2 fruit fly cellular contexts compared by ENCODE assay signal in genomic region chr3L:3632500-3633183, dm6.
TF ChIP-seq lines count a peak whose summit lies in the region.

No protein-coding gene starts in this region.

TF ChIP-seq in whole organism, embryonic, 481 proteins besides CTCF, POLR2A, EP300 and RAD21 (continued from another document and continues in another):
- TF ChIP-seq dpn (GFP tag; optimal IDR thresholded peaks at IDR 0.05; lab: Kevin White, UChicago) (peak; percentile 40 to 87), Elba2 (GFP tag; optimal IDR thresholded peaks at IDR 0.05; lab: Kevin White, UChicago) (no peak), Nf-YC (tag; optimal IDR thresholded peaks at IDR 0.05; lab: Kevin White, UChicago) (peak; percentile 97), CG17612 (GFP tag; IDR thresholded peaks at IDR 0.05; lab: Robert Waterston, UW) (peak; percentile 65), zen2 (GFP tag; IDR thresholded peaks at IDR 0.05; lab: Robert Waterston, UW; ENCODE audit: partially characterized antibody) (peak; percentile 35; the same call in 1 of the 3 replicates), wek (GFP tag; optimal IDR thresholded peaks at IDR 0.05; lab: Kevin White, UChicago) (no peak), CG10431 (GFP tag; optimal IDR thresholded peaks at IDR 0.05; lab: Kevin White, UChicago) (peak; percentile 30), Stat92E (GFP tag; optimal IDR thresholded peaks at IDR 0.05; lab: Kevin White, UChicago) (no peak), CG10147 (GFP tag; optimal IDR thresholded peaks at IDR 0.05; lab: Kevin White, UChicago) (peak; percentile 77), ci (GFP tag; IDR thresholded peaks at IDR 0.05; lab: Robert Waterston, UW) (peak; percentile 80), CG4730 (GFP tag; IDR thresholded peaks at IDR 0.05; lab: Robert Waterston, UW) (peak; percentile 79), HmgD (GFP tag; optimal IDR thresholded peaks at IDR 0.05; lab: Kevin White, UChicago) (no peak), CG13624 (GFP tag; optimal IDR thresholded peaks at IDR 0.05; lab: Kevin White, UChicago) (no peak), phol (tag; optimal IDR thresholded peaks at IDR 0.05; lab: Kevin White, UChicago) (peak; percentile 71), CG43689 (GFP tag; IDR thresholded peaks at IDR 0.05; lab: Robert Waterston, UW) (peak; percentile 59; the same call in 1 of the 2 replicates), lmd (GFP tag; IDR thresholded peaks at IDR 0.05; lab: Robert Waterston, UW) (peak; percentile 94), CG12299 (tag; optimal IDR thresholded peaks at IDR 0.05; lab: Kevin White, UChicago) (peak; percentile 62), CHES-1-like (GFP tag; optimal IDR thresholded peaks at IDR 0.05; lab: Kevin White, UChicago) (no peak), Nf-YA (GFP tag; IDR thresholded peaks at IDR 0.05; lab: Robert Waterston, UW) (peak; percentile 49; the same call in 1 of the 2 replicates), tgo (GFP tag; IDR thresholded peaks at IDR 0.05; lab: Robert Waterston, UW) (peak; percentile 89), dimm (GFP tag; IDR thresholded peaks at IDR 0.05; lab: Robert Waterston, UW) (peak; percentile 48; the same call in 1 of the 2 replicates), cato (GFP tag; optimal IDR thresholded peaks at IDR 0.05; lab: Kevin White, UChicago; ENCODE audit: borderline replicate concordance) (peak; percentile 63), Hsf (GFP tag; optimal IDR thresholded peaks at IDR 0.05; lab: Kevin White, UChicago) (no peak), gro (GFP tag; optimal IDR thresholded peaks at IDR 0.05; lab: Kevin White, UChicago) (no peak), Mes4 (GFP tag; optimal IDR thresholded peaks at IDR 0.05; lab: Kevin White, UChicago) (no peak), ase (GFP tag; IDR thresholded peaks at IDR 0.05; lab: Robert Waterston, UW) (peak; percentile 69; the same call in 2 of the 3 replicates), CG4424 (GFP tag; optimal IDR thresholded peaks at IDR 0.05; lab: Kevin White, UChicago) (peak; percentile 80), da (GFP tag; optimal IDR thresholded peaks at IDR 0.05; lab: Kevin White, UChicago) (no peak), CG6272 (GFP tag; IDR thresholded peaks at IDR 0.05; lab: Robert Waterston, UW) (peak; percentile 86), pita (GFP tag; optimal IDR thresholded peaks at IDR 0.05; lab: Kevin White, UChicago) (no peak), wor (GFP tag; IDR thresholded peaks at IDR 0.05; lab: Robert Waterston, UW) (peak; percentile 82), onecut (GFP tag; IDR thresholded peaks at IDR 0.05; lab: Robert Waterston, UW) (peak; percentile 76), nmo (GFP tag; optimal IDR thresholded peaks at IDR 0.05; lab: Kevin White, UChicago) (peak; percentile 89), CG1647 (GFP tag; optimal IDR thresholded peaks at IDR 0.05; lab: Kevin White, UChicago) (peak; percentile 10), Pdp1 (GFP tag; optimal IDR thresholded peaks at IDR 0.05; lab: Kevin White, UChicago) (peak in 1 of 2 experiments; percentile 32), CG31441 (GFP tag; IDR thresholded peaks at IDR 0.05; lab: Robert Waterston, UW) (peak; percentile 73), Drgx (GFP tag; IDR thresholded peaks at IDR 0.05; lab: Robert Waterston, UW) (peak; percentile 83), emc (GFP tag; optimal IDR thresholded peaks at IDR 0.05; lab: Kevin White, UChicago) (no peak), seq (GFP tag; IDR thresholded peaks at IDR 0.05; lab: Robert Waterston, UW) (peak; percentile 93), CG8281 (tag; optimal IDR thresholded peaks at IDR 0.05; lab: Kevin White, UChicago) (peak; percentile 68), tio (GFP tag; optimal IDR thresholded peaks at IDR 0.05; lab: Kevin White, UChicago) (peak; percentile 76), CG11398 (GFP tag; optimal IDR thresholded peaks at IDR 0.05; lab: Kevin White, UChicago) (no peak), rib (GFP tag; IDR thresholded peaks at IDR 0.05; lab: Robert Waterston, UW) (peak; percentile 60), crp (GFP tag; optimal IDR thresholded peaks at IDR 0.05; lab: Kevin White, UChicago) (peak in 1 of 2 experiments; percentile 43), CG6175 (GFP tag; IDR thresholded peaks at IDR 0.05; lab: Robert Waterston, UW) (peak; percentile 42; the same call in 2 of the 3 replicates), kay (GFP tag; optimal IDR thresholded peaks at IDR 0.05; lab: Kevin White, UChicago) (peak; percentile 38), CG10267 (tag; optimal IDR thresholded peaks at IDR 0.05; lab: Kevin White, UChicago) (peak; percentile 56), CG7928 (GFP tag; optimal IDR thresholded peaks at IDR 0.05; lab: Kevin White, UChicago) (peak; percentile 37), Eip74EF (GFP tag; optimal IDR thresholded peaks at IDR 0.05; lab: Kevin White, UChicago) (peak in 1 of 2 experiments; percentile 62), btn (GFP tag; optimal IDR thresholded peaks at IDR 0.05; lab: Kevin White, UChicago) (no peak), CG15011 (GFP tag; optimal IDR thresholded peaks at IDR 0.05; lab: Kevin White, UChicago) (peak; percentile 63), CG14441 (GFP tag; IDR thresholded peaks at IDR 0.05; lab: Robert Waterston, UW) (peak; percentile 85), tna (GFP tag; IDR thresholded peaks at IDR 0.05; lab: Robert Waterston, UW; ENCODE audit: partially characterized antibody) (peak; percentile 27; the same call in 1 of the 2 replicates), D (optimal IDR thresholded peaks at IDR 0.05; lab: Kevin White, UChicago) (no peak), D (GFP tag; optimal IDR thresholded peaks at IDR 0.05; lab: Kevin White, UChicago) (peak; percentile 48), oc (tag; optimal IDR thresholded peaks at IDR 0.05; lab: Kevin White, UChicago) (peak; percentile 1), Xbp1 (GFP tag; optimal IDR thresholded peaks at IDR 0.05; lab: Kevin White, UChicago) (peak; percentile 89), CG15601 (tag; optimal IDR thresholded peaks at IDR 0.05; lab: Kevin White, UChicago) (peak; percentile 50), gsb (GFP tag; IDR thresholded peaks at IDR 0.05; lab: Robert Waterston, UW) (peak; percentile 79), fd96Cb (tag; optimal IDR thresholded peaks at IDR 0.05; lab: Kevin White, UChicago) (peak; percentile 65), ATbp (GFP tag; optimal IDR thresholded peaks at IDR 0.05; lab: Kevin White, UChicago) (peak; percentile 79), CoRest (tag; optimal IDR thresholded peaks at IDR 0.05; lab: Kevin White, UChicago) (peak; percentile 92), CG5953 (GFP tag; IDR thresholded peaks at IDR 0.05; lab: Robert Waterston, UW) (peak; percentile 75), E2f2 (GFP tag; IDR thresholded peaks at IDR 0.05; lab: Robert Waterston, UW) (peak; percentile 73), CG7271 (tag; optimal IDR thresholded peaks at IDR 0.05; lab: Kevin White, UChicago) (no peak)

TF ChIP-seq in whole organism, prepupa, 60 proteins besides CTCF, POLR2A, EP300 and RAD21 (continued from another document):
- TF ChIP-seq Gug (GFP tag; IDR thresholded peaks at IDR 0.05; lab: Robert Waterston, UW) (peak; percentile 85), Ets96B (tag; optimal IDR thresholded peaks at IDR 0.05; lab: Kevin White, UChicago) (peak; percentile 43), lz (GFP tag; optimal IDR thresholded peaks at IDR 0.05; lab: Kevin White, UChicago) (no peak), Hr39 (GFP tag; optimal IDR thresholded peaks at IDR 0.05; lab: Kevin White, UChicago) (no peak), CG6276 (GFP tag; optimal IDR thresholded peaks at IDR 0.05; lab: Kevin White, UChicago) (peak; percentile 74), Sox102F (GFP tag; optimal IDR thresholded peaks at IDR 0.05; lab: Kevin White, UChicago) (no peak), Eip75B (GFP tag; optimal IDR thresholded peaks at IDR 0.05; lab: Kevin White, UChicago) (no peak), Sox15 (GFP tag; optimal IDR thresholded peaks at IDR 0.05; lab: Kevin White, UChicago) (peak; percentile 57), Smox (GFP tag; optimal IDR thresholded peaks at IDR 0.05; lab: Kevin White, UChicago) (no peak), OdsH (GFP tag; optimal IDR thresholded peaks at IDR 0.05; lab: Kevin White, UChicago) (peak; percentile 74), CG9139 (GFP tag; optimal IDR thresholded peaks at IDR 0.05; lab: Kevin White, UChicago) (no peak), Met (GFP tag; optimal IDR thresholded peaks at IDR 0.05; lab: Kevin White, UChicago) (no peak), CG6792 (GFP tag; optimal IDR thresholded peaks at IDR 0.05; lab: Kevin White, UChicago) (peak; percentile 60), CG7368 (GFP tag; optimal IDR thresholded peaks at IDR 0.05; lab: Kevin White, UChicago) (no peak), vri (GFP tag; optimal IDR thresholded peaks at IDR 0.05; lab: Kevin White, UChicago) (no peak), CG6163 (GFP tag; IDR thresholded peaks at IDR 0.05; lab: Robert Waterston, UW) (peak; percentile 78), Sox14 (GFP tag; optimal IDR thresholded peaks at IDR 0.05; lab: Kevin White, UChicago) (no peak), CG11294 (GFP tag; IDR thresholded peaks at IDR 0.05; lab: Robert Waterston, UW) (peak; percentile 88), CG3032 (tag; optimal IDR thresholded peaks at IDR 0.05; lab: Kevin White, UChicago) (peak; percentile 48), CG8632 (GFP tag; optimal IDR thresholded peaks at IDR 0.05; lab: Kevin White, UChicago) (peak; percentile 45), eg (GFP tag; IDR thresholded peaks at IDR 0.05; lab: Robert Waterston, UW) (peak; percentile 87), CG10631 (GFP tag; optimal IDR thresholded peaks at IDR 0.05; lab: Kevin White, UChicago) (peak; percentile 54), salr (GFP tag; optimal IDR thresholded peaks at IDR 0.05; lab: Kevin White, UChicago) (peak; percentile 37 to 49), cyc (GFP tag; optimal IDR thresholded peaks at IDR 0.05; lab: Kevin White, UChicago) (no peak), CG6808 (GFP tag; optimal IDR thresholded peaks at IDR 0.05; lab: Kevin White, UChicago) (peak; percentile 47), Eip78C (GFP tag; lab: Kevin White, UChicago) (peak; percentile 20), CG3919 (GFP tag; optimal IDR thresholded peaks at IDR 0.05; lab: Kevin White, UChicago) (peak; percentile 58), dac (GFP tag; optimal IDR thresholded peaks at IDR 0.05; lab: Kevin White, UChicago) (peak; percentile 84), acj6 (GFP tag; optimal IDR thresholded peaks at IDR 0.05; lab: Kevin White, UChicago) (peak; percentile 67), Hr38 (GFP tag; optimal IDR thresholded peaks at IDR 0.05; lab: Kevin White, UChicago) (no peak), esn (GFP tag; optimal IDR thresholded peaks at IDR 0.05; lab: Kevin White, UChicago) (no peak), Lpt (GFP tag; optimal IDR thresholded peaks at IDR 0.05; lab: Kevin White, UChicago) (peak; percentile 58), CG16779 (tag; optimal IDR thresholded peaks at IDR 0.05; lab: Kevin White, UChicago) (peak; percentile 27), CG11762 (GFP tag; optimal IDR thresholded peaks at IDR 0.05; lab: Kevin White, UChicago; ENCODE audit: insufficient read depth) (peak; percentile 13), CG1621 (tag; optimal IDR thresholded peaks at IDR 0.05; lab: Kevin White, UChicago) (peak; percentile 26), Eip93F (GFP tag; optimal IDR thresholded peaks at IDR 0.05; lab: Kevin White, UChicago) (no peak), svp (GFP tag; lab: Kevin White, UChicago) (no peak), CG32006 (GFP tag; optimal IDR thresholded peaks at IDR 0.05; lab: Kevin White, UChicago) (peak; percentile 91)
